Worm (Caenorhabditis elegans) whole organism, L4 larva: ENCODE results near the gene evl-18.

ENCODE experiments used
- F26F4.8 ChIP-seq: fragments of 200-800 bp; sonication (Bioruptor generic); conservative IDR thresholded peaks from 2 replicates; pipeline ENCODE4 v1.3.6; 2022; ENCODE audit warnings: missing genetic modification characterization, missing compliant biosample characterization
- F44E2.7 ChIP-seq: fragments of 200-800 bp; sonication (Bioruptor generic); IDR thresholded peaks from 2 replicates; pipeline ENCODE4 v2.1.2; 2022; ENCODE audit warnings: missing genetic modification characterization, missing compliant biosample characterization
- Y105C5A.15 ChIP-seq: fragments of 200-800 bp; sonication (Bioruptor generic); IDR thresholded peaks from 2 replicates; pipeline ENCODE4 v1.3.6; 2022; ENCODE audit warnings: missing genetic modification characterization, missing compliant biosample characterization
- Y48G9A.11 ChIP-seq: fragments of 200-800 bp; sonication (Bioruptor generic); IDR thresholded peaks from 2 replicates; pipeline ENCODE4 v1.3.6; 2022; ENCODE audit warnings: missing genetic modification reagents, missing genetic modification characterization, missing compliant biosample characterization
- Y75B8A.6 ChIP-seq: fragments of 200-800 bp; sonication (Bioruptor generic); IDR thresholded peaks from 2 replicates; pipeline ENCODE4 v1.3.6; 2022; ENCODE audit warnings: missing genetic modification reagents, missing genetic modification characterization, missing compliant biosample characterization
- attf-4 ChIP-seq: sonication (generic microtip); optimal IDR thresholded peaks from 3 replicates; lab custom pipeline; 2017; ENCODE audit warnings: missing biosample characterization, missing genetic modification characterization
- ceh-28 ChIP-seq: fragments of 150-350 bp; optimal IDR thresholded peaks from 2 replicates; lab custom pipeline; 2014; ENCODE audit warnings: missing biosample characterization, missing genetic modification reagents, missing genetic modification characterization
- ceh-82 ChIP-seq: sonication (generic microtip); optimal IDR thresholded peaks from 2 replicates; lab custom pipeline; 2017; ENCODE audit warnings: missing biosample characterization, missing genetic modification characterization
- cey-2 ChIP-seq: sonication (generic microtip); optimal IDR thresholded peaks from 3 replicates; lab custom pipeline; 2017; ENCODE audit warnings: missing genetic modification characterization, mild to moderate bottlenecking, missing compliant biosample characterization, antibody characterized with exemption, borderline replicate concordance; ENCODE audit not compliant: insufficient read depth
- daf-16 ChIP-seq, 3 experiments: sonication (generic microtip); optimal IDR thresholded peaks; 2 replicates each; lab custom pipeline; 2016 to 2017; ENCODE audit warnings: missing genetic modification characterization in 3 of 3, missing genetic modification reagents in 3 of 3, mild to moderate bottlenecking in 2 of 3, missing compliant biosample characterization in 2 of 3, missing biosample characterization in 1 of 3, moderate library complexity in 1 of 3
- daf-19 ChIP-seq: fragments of 200-800 bp; sonication (Bioruptor generic); conservative IDR thresholded peaks from 2 replicates; pipeline ENCODE4 v1.3.6; 2022; ENCODE audit warnings: missing genetic modification characterization, missing compliant biosample characterization
- daf-8 ChIP-seq: fragments of 200-800 bp; sonication (Bioruptor generic); IDR thresholded peaks from 2 replicates; pipeline ENCODE4 v1.3.6; 2022; ENCODE audit warnings: missing genetic modification characterization, missing compliant biosample characterization
- dmd-9 ChIP-seq: fragments of 200-800 bp; sonication (Bioruptor generic); IDR thresholded peaks from 2 replicates; pipeline ENCODE4 v1.3.6; 2022; ENCODE audit warnings: missing genetic modification reagents, missing genetic modification characterization, missing compliant biosample characterization
- dpl-1 ChIP-seq: fragments of 150-350 bp; optimal IDR thresholded peaks from 2 replicates; lab custom pipeline; 2014; ENCODE audit warnings: missing biosample characterization, missing genetic modification reagents, missing genetic modification characterization
- duxl-1 ChIP-seq: sonication (generic microtip); optimal IDR thresholded peaks from 2 replicates; lab custom pipeline; 2016; ENCODE audit warnings: mild to moderate bottlenecking, missing genetic modification characterization, moderate library complexity, missing compliant biosample characterization; ENCODE audit not compliant: poor library complexity
- dve-1 ChIP-seq: sonication (generic microtip); optimal IDR thresholded peaks from 2 replicates; lab custom pipeline; 2017; ENCODE audit warnings: antibody characterized with exemption, mild to moderate bottlenecking, missing genetic modification characterization, missing compliant biosample characterization; ENCODE audit not compliant: insufficient read depth
- egl-43 ChIP-seq: fragments of 200-800 bp; sonication (Bioruptor generic); IDR thresholded peaks from 2 replicates; pipeline ENCODE4 v1.3.6; 2022; ENCODE audit warnings: missing genetic modification reagents, missing genetic modification characterization, missing compliant biosample characterization
- fos-1 ChIP-seq: fragments of 150-350 bp; optimal IDR thresholded peaks from 2 replicates; lab custom pipeline; 2014; ENCODE audit warnings: missing biosample characterization, missing genetic modification characterization
- hlh-11 ChIP-seq: fragments of 200-800 bp; sonication (Bioruptor generic); optimal IDR thresholded peaks from 2 replicates; lab custom pipeline; 2018; ENCODE audit warnings: mild to moderate bottlenecking, missing genetic modification characterization, missing compliant biosample characterization
- hlh-30 ChIP-seq: sonication (generic microtip); optimal IDR thresholded peaks from 2 replicates; lab custom pipeline; 2017; ENCODE audit warnings: antibody characterized with exemption, mild to moderate bottlenecking, missing genetic modification characterization, missing compliant biosample characterization; ENCODE audit not compliant: insufficient read depth
- jun-1 ChIP-seq: fragments of 150-350 bp; optimal IDR thresholded peaks from 2 replicates; lab custom pipeline; 2014; ENCODE audit warnings: missing biosample characterization, missing genetic modification reagents, missing genetic modification characterization
- lim-7 ChIP-seq: fragments of 200-800 bp; sonication (Bioruptor generic); IDR thresholded peaks from 2 replicates; pipeline ENCODE4 v1.3.6; 2022; ENCODE audit warnings: missing genetic modification characterization, missing compliant biosample characterization
- lin-1 ChIP-seq: fragments of 200-800 bp; sonication (Bioruptor generic); IDR thresholded peaks from 2 replicates; pipeline ENCODE4 v1.3.6; 2022; ENCODE audit warnings: missing genetic modification reagents, missing genetic modification characterization, missing compliant biosample characterization
- lin-13 ChIP-seq: fragments of 150-350 bp; optimal IDR thresholded peaks from 2 replicates; lab custom pipeline; 2014; ENCODE audit warnings: missing biosample characterization, missing genetic modification reagents, missing genetic modification characterization
- lin-15B ChIP-seq: fragments of 150-350 bp; sonication (generic microtip); optimal IDR thresholded peaks from 3 replicates; lab custom pipeline; 2014; ENCODE audit warnings: missing biosample characterization, missing genetic modification characterization
- madf-5 ChIP-seq, 2 experiments: fragments of 200-800 bp; sonication (Bioruptor generic); IDR thresholded peaks; 2 replicates each; pipeline ENCODE4 v1.3.6; 2022; ENCODE audit warnings: missing compliant biosample characterization in 2 of 2, missing genetic modification characterization in 2 of 2
- madf-9 ChIP-seq: fragments of 200-800 bp; sonication (Bioruptor generic); conservative IDR thresholded peaks from 2 replicates; pipeline ENCODE4 v1.3.6; 2022; ENCODE audit warnings: missing genetic modification reagents, missing genetic modification characterization, missing compliant biosample characterization
- mdt-29 ChIP-seq: fragments of 200-800 bp; sonication (Bioruptor generic); IDR thresholded peaks from 2 replicates; pipeline ENCODE4 v1.3.6; 2022; ENCODE audit warnings: missing genetic modification reagents, missing genetic modification characterization, missing compliant biosample characterization
- mep-1 ChIP-seq: fragments of 150-350 bp; sonication (generic microtip); optimal IDR thresholded peaks from 3 replicates; lab custom pipeline; 2014; ENCODE audit warnings: missing biosample characterization, missing genetic modification characterization
- mxl-2 ChIP-seq: fragments of 200-800 bp; sonication (Bioruptor generic); conservative IDR thresholded peaks from 2 replicates; pipeline ENCODE4 v1.3.6; 2022; ENCODE audit warnings: missing genetic modification reagents, missing genetic modification characterization, missing compliant biosample characterization
- mxl-3 ChIP-seq: fragments of 200-800 bp; sonication (Bioruptor generic); optimal IDR thresholded peaks from 2 replicates; lab custom pipeline; 2018; ENCODE audit warnings: mild to moderate bottlenecking, missing genetic modification characterization, missing compliant biosample characterization
- nhr-11 ChIP-seq: fragments of 150-350 bp; optimal IDR thresholded peaks from 2 replicates; lab custom pipeline; 2014; ENCODE audit warnings: missing biosample characterization, missing genetic modification characterization
- nhr-237 ChIP-seq: sonication (generic microtip); optimal IDR thresholded peaks from 2 replicates; lab custom pipeline; 2017; ENCODE audit warnings: missing biosample characterization, missing genetic modification characterization
- nhr-25 ChIP-seq: sonication (generic microtip); optimal IDR thresholded peaks from 2 replicates; lab custom pipeline; 2017; ENCODE audit warnings: missing genetic modification characterization, mild to moderate bottlenecking, missing compliant biosample characterization, antibody characterized with exemption, moderate library complexity, borderline replicate concordance; ENCODE audit not compliant: insufficient read depth
- nhr-42 ChIP-seq: fragments of 200-800 bp; sonication (Bioruptor generic); IDR thresholded peaks from 2 replicates; pipeline ENCODE4 v1.3.6; 2022; ENCODE audit warnings: missing genetic modification characterization, missing compliant biosample characterization
- php-3 ChIP-seq: fragments of 200-800 bp; sonication (Bioruptor generic); IDR thresholded peaks from 2 replicates; pipeline ENCODE4 v1.3.6; 2022; ENCODE audit warnings: missing genetic modification reagents, missing genetic modification characterization, missing compliant biosample characterization
- saeg-2 ChIP-seq: fragments of 200-800 bp; sonication (Bioruptor generic); IDR thresholded peaks from 2 replicates; pipeline ENCODE4 v1.3.6; 2022; ENCODE audit warnings: missing genetic modification reagents, missing genetic modification characterization, missing compliant biosample characterization
- snpc-1.2 ChIP-seq: fragments of 200-800 bp; sonication (Bioruptor generic); IDR thresholded peaks from 2 replicates; pipeline ENCODE4 v1.3.6; 2022; ENCODE audit warnings: missing genetic modification reagents, missing genetic modification characterization, missing compliant biosample characterization
- snpc-4 ChIP-seq: fragments of 150-350 bp; optimal IDR thresholded peaks from 2 replicates; lab custom pipeline; 2014; ENCODE audit warnings: missing biosample characterization, missing genetic modification characterization
- spr-3 ChIP-seq: fragments of 200-800 bp; sonication (Bioruptor generic); optimal IDR thresholded peaks from 2 replicates; lab custom pipeline; 2018; ENCODE audit warnings: mild to moderate bottlenecking, missing genetic modification characterization, missing compliant biosample characterization
- tag-97 ChIP-seq: fragments of 200-800 bp; sonication (Bioruptor generic); IDR thresholded peaks from 2 replicates; pipeline ENCODE4 v1.3.6; 2022; ENCODE audit warnings: missing genetic modification characterization, missing compliant biosample characterization
- vab-7 ChIP-seq: fragments of 200-800 bp; sonication (Bioruptor generic); IDR thresholded peaks from 2 replicates; pipeline ENCODE4 v1.3.6; 2022; ENCODE audit warnings: missing genetic modification reagents, missing genetic modification characterization, missing compliant biosample characterization
- zag-1 ChIP-seq: fragments of 150-350 bp; optimal IDR thresholded peaks from 2 replicates; lab custom pipeline; 2014; ENCODE audit warnings: missing biosample characterization, missing genetic modification characterization
- zfp-2 ChIP-seq: sonication (generic microtip); optimal IDR thresholded peaks from 2 replicates; lab custom pipeline; 2016; ENCODE audit warnings: mild to moderate bottlenecking, missing genetic modification characterization, missing compliant biosample characterization
- zfp-3 ChIP-seq: fragments of 200-800 bp; sonication (Bioruptor generic); conservative IDR thresholded peaks from 2 replicates; pipeline ENCODE4 v1.3.6; 2022; ENCODE audit warnings: missing genetic modification reagents, missing genetic modification characterization, missing compliant biosample characterization
- zip-2 ChIP-seq: fragments of 150-350 bp; optimal IDR thresholded peaks from 2 replicates; lab custom pipeline; 2014; ENCODE audit warnings: missing biosample characterization, missing genetic modification characterization
- ztf-11 ChIP-seq: fragments of 150-350 bp; optimal IDR thresholded peaks from 2 replicates; lab custom pipeline; 2014; ENCODE audit warnings: missing biosample characterization, missing genetic modification characterization
- ztf-7 ChIP-seq: fragments of 150-350 bp; optimal IDR thresholded peaks from 2 replicates; lab custom pipeline; 2014; ENCODE audit warnings: missing biosample characterization, missing genetic modification characterization

The evl-18 gene

DNA sequence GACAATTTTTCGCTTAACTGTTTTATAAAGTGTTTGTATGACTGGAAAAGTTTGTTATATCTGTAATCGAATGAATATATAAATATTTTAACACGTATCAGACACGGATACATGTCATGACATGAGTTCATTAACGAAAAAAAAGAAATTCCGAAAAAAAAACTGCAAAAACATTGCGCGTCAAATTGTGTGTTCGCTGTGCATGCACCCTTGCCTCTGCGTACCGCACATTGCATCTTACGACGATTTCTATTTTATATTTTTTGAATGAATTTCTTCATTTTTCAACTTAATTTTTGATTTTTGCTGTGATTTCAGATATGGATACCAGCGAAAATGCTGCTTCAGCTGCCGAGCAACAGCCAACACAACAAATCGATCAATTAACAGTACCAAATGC, 29.9 kb downstream of the evl-18 start, which contains the start of gene wdr-5.1 (continued):
- TF ChIP-seq F26F4.8 (GFP tag; lab: Robert Waterston, UW) (no peak), ztf-11 (no peak), Y75B8A.6 (GFP tag; lab: Robert Waterston, UW) (no peak), zip-2 (tag; lab: Kevin White, UChicago) (no peak), daf-16 (GFP tag; optimal IDR thresholded peaks at IDR 0.05; lab: Kevin White, UChicago) (no peak), daf-16 (tag; optimal IDR thresholded peaks at IDR 0.05; lab: Kevin White, UChicago) (peak; percentile 13), attf-4 (tag; lab: Kevin White, UChicago) (no peak), tag-97 (GFP tag; lab: Robert Waterston, UW) (no peak), lin-1 (no peak), snpc-1.2 (GFP tag; lab: Robert Waterston, UW) (no peak)
- TF ChIP-seq, all 104 proteins: peak for 9

DNA sequence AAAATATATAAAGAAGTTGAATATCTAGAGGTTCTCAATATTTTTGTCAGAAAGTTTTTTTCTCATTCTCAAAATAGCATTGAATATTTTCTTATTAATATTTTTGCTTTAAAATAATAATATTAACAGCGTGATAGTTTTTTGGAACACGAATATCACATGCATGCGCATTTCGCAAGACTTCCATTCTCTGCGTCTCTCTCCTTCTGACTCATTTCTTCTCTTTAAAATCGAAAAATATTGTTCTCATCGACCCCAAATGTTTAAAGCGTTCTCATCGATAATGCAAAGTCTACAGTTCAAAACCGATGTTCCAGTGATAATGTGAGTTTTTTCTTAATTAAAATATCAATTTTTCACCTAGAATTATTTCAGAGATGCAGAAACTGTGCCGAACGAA, 31.4 kb downstream of the evl-18 start, which contains the start of gene C14B1.3:
Gene C14B1.3, plus strand, starts transcription at position 168 of the 400 bp plus-strand sequence.
- TF ChIP-seq nhr-237 (tag; lab: Kevin White, UChicago) (no peak), duxl-1 (no peak), zfp-2 (no peak), zfp-3 (GFP tag; lab: Robert Waterston, UW) (no peak), zag-1 (tag; lab: Kevin White, UChicago) (no peak), lim-7 (GFP tag; lab: Robert Waterston, UW) (no peak), dmd-9 (GFP tag; lab: Robert Waterston, UW) (no peak), dve-1 (tag; lab: Kevin White, UChicago) (peak; percentile 76), daf-19 (GFP tag; lab: Robert Waterston, UW) (no peak), mxl-3 (no peak), spr-3 (GFP tag; lab: Kevin White, UChicago) (no peak), hlh-11 (tag; lab: Kevin White, UChicago) (peak; percentile 35), jun-1 (tag; lab: Kevin White, UChicago) (peak; percentile 46), ceh-82 (tag; lab: Kevin White, UChicago) (no peak), php-3 (GFP tag; lab: Robert Waterston, UW) (no peak), ztf-7 (tag; lab: Kevin White, UChicago) (peak; percentile 3), mep-1 (peak; percentile 65), lin-13 (GFP tag; lab: Kevin White, UChicago) (peak; percentile 2), snpc-1.2 (GFP tag; lab: Robert Waterston, UW) (no peak), daf-8 (no peak), dpl-1 (GFP tag; lab: Kevin White, UChicago) (peak; percentile 43), F44E2.7 (GFP tag; lab: Robert Waterston, UW) (no peak), egl-43 (GFP tag; lab: Robert Waterston, UW) (no peak), cey-2 (tag; lab: Kevin White, UChicago) (no peak), Y48G9A.11 (no peak), daf-16 (GFP tag; optimal IDR thresholded peaks at IDR 0.05; lab: Kevin White, UChicago) (no peak), daf-16 (tag; optimal IDR thresholded peaks at IDR 0.05; lab: Kevin White, UChicago) (peak; percentile 11), mxl-2 (GFP tag; lab: Robert Waterston, UW) (no peak), nhr-42 (GFP tag; lab: Robert Waterston, UW) (no peak), Y105C5A.15 (GFP tag; lab: Robert Waterston, UW) (no peak), lin-15B (tag; lab: Kevin White, UChicago) (no peak), snpc-4 (tag; lab: Kevin White, UChicago) (no peak), lin-1 (no peak), hlh-30 (tag; lab: Kevin White, UChicago) (peak; percentile 93), madf-9 (no peak), saeg-2 (GFP tag; lab: Robert Waterston, UW) (no peak), fos-1 (no peak), madf-5 (GFP tag; IDR thresholded peaks at IDR 0.05; lab: Robert Waterston, UW) (no peak), attf-4 (tag; lab: Kevin White, UChicago) (no peak), nhr-25 (tag; lab: Kevin White, UChicago) (no peak), nhr-11 (no peak), mdt-29 (no peak), vab-7 (GFP tag; lab: Robert Waterston, UW) (no peak), ceh-28 (tag; lab: Kevin White, UChicago) (no peak), zip-2 (tag; lab: Kevin White, UChicago) (no peak), F26F4.8 (GFP tag; lab: Robert Waterston, UW) (no peak)
